Fruit fly (Drosophila melanogaster): ENCODE measurements around the gene dsf.

DNA sequence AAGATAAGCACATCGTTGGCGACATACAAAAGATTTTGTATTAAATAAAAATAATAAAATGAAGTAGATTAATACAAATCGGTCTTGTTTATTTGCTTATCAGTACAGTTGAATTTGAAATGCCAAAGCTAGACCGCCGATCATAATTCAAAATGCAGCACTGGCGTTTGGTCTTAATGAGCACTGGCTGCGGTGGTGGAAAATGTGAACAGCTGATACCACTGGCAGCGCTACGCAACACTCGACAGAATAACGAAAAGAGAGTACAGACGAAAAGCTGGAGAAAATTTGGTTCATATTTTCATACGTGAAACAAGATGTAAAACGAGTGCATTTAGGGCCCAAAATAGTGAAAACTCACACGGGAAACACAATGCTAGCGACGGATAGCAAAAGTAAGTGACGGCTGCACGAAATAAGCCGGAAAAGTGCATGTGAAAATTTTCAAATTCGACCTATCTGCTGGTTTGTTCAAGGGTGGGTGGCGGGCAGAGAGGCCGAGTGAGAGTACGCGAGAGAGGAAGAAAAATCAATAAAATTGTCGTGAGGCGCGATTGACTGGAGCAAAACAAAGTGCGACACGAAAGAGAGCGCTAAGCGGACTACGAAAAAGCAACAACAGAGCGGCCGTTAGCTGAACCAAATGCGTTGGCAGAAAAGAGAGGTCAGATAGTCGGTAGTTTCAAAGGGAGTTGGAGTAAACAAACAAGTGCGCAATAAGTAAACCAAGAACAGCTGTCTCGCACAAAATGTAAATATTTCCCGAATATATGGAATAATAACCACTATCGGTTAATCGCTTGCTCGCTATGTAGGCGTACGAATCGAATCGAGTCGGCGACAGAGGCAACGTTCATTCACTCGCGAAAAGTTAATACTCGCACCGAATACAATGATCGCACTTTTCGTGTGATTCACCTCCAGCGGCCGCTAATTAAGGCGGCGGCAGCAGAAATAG is 18.6 kb upstream of the dsf start, which contains the start of gene bchs:
- TF ChIP-seq CG8478 (optimal IDR thresholded peaks at IDR 0.05), result no peak
- TF ChIP-seq CTCF (optimal IDR thresholded peaks at IDR 0.05), result no peak
